Fruit fly (Drosophila melanogaster) whole organism, prepupa: ENCODE results near the gene CG15262.

Experiments used
- CG11762 ChIP-seq: fragments of 200-800 bp; sonication (Bioruptor generic); optimal IDR thresholded peaks from 3 replicates; lab custom pipeline; 2016; ENCODE audit warnings: missing biosample characterization, missing genetic modification characterization; ENCODE audit not compliant: insufficient read depth
- CG32006 ChIP-seq: fragments of 200-800 bp; sonication (Bioruptor generic); optimal IDR thresholded peaks from 3 replicates; lab custom pipeline; 2017; ENCODE audit warnings: missing biosample characterization, mild to moderate bottlenecking, missing genetic modification characterization
- CG6808 ChIP-seq: fragments of 200-800 bp; sonication (Bioruptor generic); optimal IDR thresholded peaks from 3 replicates; lab custom pipeline; 2017; ENCODE audit warnings: missing biosample characterization, missing genetic modification characterization, mild to moderate bottlenecking, moderate library complexity, missing genetic modification reagents
- CG6854 ChIP-seq: fragments of 200-800 bp; sonication (Bioruptor generic); optimal IDR thresholded peaks from 2 replicates; lab custom pipeline; 2017; ENCODE audit warnings: missing biosample characterization, mild to moderate bottlenecking, missing genetic modification characterization
- CG8319 ChIP-seq: fragments of 200-800 bp; sonication (Bioruptor generic); optimal IDR thresholded peaks from 3 replicates; lab custom pipeline; 2016; ENCODE audit warnings: missing biosample characterization, missing genetic modification characterization
- Hr38 ChIP-seq: sonication (Bioruptor generic); optimal IDR thresholded peaks from 2 replicates; lab custom pipeline; 2016; ENCODE audit warnings: missing biosample characterization, missing genetic modification characterization

DNA sequence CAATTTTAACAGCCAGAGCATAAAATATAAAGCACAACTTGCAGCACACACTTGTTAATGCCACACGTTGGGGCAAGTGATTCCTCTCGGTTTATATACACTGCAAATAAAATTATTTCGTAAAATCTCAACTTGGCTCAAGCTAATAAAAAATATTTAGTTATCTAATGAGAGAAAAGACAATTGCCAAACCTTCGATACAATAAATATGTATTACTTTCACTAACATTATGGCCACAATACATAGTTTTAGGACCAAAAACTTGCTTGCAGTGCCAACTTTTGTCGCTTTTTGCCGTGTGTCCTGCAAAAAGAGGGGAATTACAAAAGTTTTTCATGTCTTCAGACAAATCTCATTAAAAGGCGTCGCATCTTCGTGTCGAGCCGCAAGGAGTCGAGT, 31.8 kb downstream of the CG15262 start:
- TF ChIP-seq Hr38 (GFP tag; lab: Kevin White, UChicago), result no peak
- TF ChIP-seq CG11762 (GFP tag; lab: Kevin White, UChicago), result peak; percentile 7
- TF ChIP-seq CG32006 (GFP tag; lab: Kevin White, UChicago), result no peak
- no peak for TF ChIP-seq CG6808
- TF ChIP-seq CG6854, result no peak
- TF ChIP-seq CG8319 (GFP tag; lab: Kevin White, UChicago), result no peak
